Worm (Caenorhabditis elegans): Measurements from ENCODE around the gene M106.8.

M106.8 gene

ce11 chrII:10862749-10863656, 19.6 kb upstream of the M106.8 start (continued):
- TF ChIP-seq mab-9 (GFP tag; IDR thresholded peaks at IDR 0.05) (no peak), hlh-17 (GFP tag; optimal IDR thresholded peaks at IDR 0.05; ENCODE audit: borderline replicate concordance) (no peak), xbp-1 (tag; optimal IDR thresholded peaks at IDR 0.05) (no peak), lsy-2 (tag; optimal IDR thresholded peaks at IDR 0.05) (peak in 1 of 2 experiments; percentile 47), zip-4 (GFP tag; optimal IDR thresholded peaks at IDR 0.05) (no peak), fkh-8 (tag; optimal IDR thresholded peaks at IDR 0.05) (no peak), nhr-47 (tag; optimal IDR thresholded peaks at IDR 0.05) (no peak), hpl-2 (GFP tag; optimal IDR thresholded peaks at IDR 0.05) (no peak), dsc-1 (tag; optimal IDR thresholded peaks at IDR 0.05) (no peak), ceh-63 (GFP tag; optimal IDR thresholded peaks at IDR 0.05) (no peak), tbx-2 (tag; optimal IDR thresholded peaks at IDR 0.05) (no peak), fkh-10 (GFP tag; optimal IDR thresholded peaks at IDR 0.05) (no peak), egl-13 (tag; optimal IDR thresholded peaks at IDR 0.05) (no peak), irx-1 (tag; optimal IDR thresholded peaks at IDR 0.05) (no peak), nhr-237 (tag; optimal IDR thresholded peaks at IDR 0.05) (no peak), unc-98 (GFP tag; IDR thresholded peaks at IDR 0.05) (no peak), efl-3 (GFP tag; optimal IDR thresholded peaks at IDR 0.05) (no peak), ztf-4 (tag; optimal IDR thresholded peaks at IDR 0.05) (no peak), snu-23 (GFP tag; optimal IDR thresholded peaks at IDR 0.05) (peak; percentile 36), nhr-12 (tag; optimal IDR thresholded peaks at IDR 0.05) (no peak), lin-39 (tag; optimal IDR thresholded peaks at IDR 0.05) (no peak), elt-2 (tag; optimal IDR thresholded peaks at IDR 0.05) (no peak), nhr-28 (tag; optimal IDR thresholded peaks at IDR 0.05) (no peak), mdl-1 (tag; optimal IDR thresholded peaks at IDR 0.05) (no peak), vab-15 (tag; optimal IDR thresholded peaks at IDR 0.05) (no peak), C34B4.2 (tag; optimal IDR thresholded peaks at IDR 0.05) (no peak), nhr-19 (GFP tag; conservative IDR thresholded peaks at IDR 0.05) (no peak), ets-5 (GFP tag; IDR thresholded peaks at IDR 0.05) (no peak), F16B12.6 (tag; optimal IDR thresholded peaks at IDR 0.05) (no peak), nhr-11 (tag; optimal IDR thresholded peaks at IDR 0.05) (no peak), ztf-11 (tag; optimal IDR thresholded peaks at IDR 0.05) (no peak), efl-1 (optimal IDR thresholded peaks at IDR 0.05) (peak in 1 of 2 experiments; percentile 7), efl-1 (GFP tag; optimal IDR thresholded peaks at IDR 0.05 in 1 of 2) (peak in 1 of 2 experiments; percentile 77), mep-1 (tag; optimal IDR thresholded peaks at IDR 0.05) (no peak), nhr-85 (tag) (peak; percentile 51), unc-30 (tag; optimal IDR thresholded peaks at IDR 0.05) (no peak), lin-15B (tag; optimal IDR thresholded peaks at IDR 0.05) (no peak), jun-1 (tag; optimal IDR thresholded peaks at IDR 0.05) (no peak), unc-62 (GFP tag; optimal IDR thresholded peaks at IDR 0.05) (no peak), isw-1 (GFP tag; IDR thresholded peaks at IDR 0.05) (no peak), fkh-4 (tag; optimal IDR thresholded peaks at IDR 0.05; ENCODE audit: borderline replicate concordance) (no peak), nhr-20 (tag; optimal IDR thresholded peaks at IDR 0.05) (peak; percentile 29), sptf-1 (tag; optimal IDR thresholded peaks at IDR 0.05) (no peak), pax-3 (tag; optimal IDR thresholded peaks at IDR 0.05) (no peak)

All from whole organism, L1 larva.